Worm (Caenorhabditis elegans): ENCODE results near the gene cest-31.

The cest-31 gene

ce11 chrV:6656451-6657115, 17.5 kb upstream of the cest-31 start, which contains the start of gene snb-1 (continued):
- TF ChIP-seq atf-7 (tag; optimal IDR thresholded peaks at IDR 0.05) (no peak), attf-6 (GFP tag; IDR thresholded peaks at IDR 0.05) (no peak), let-526 (GFP tag; IDR thresholded peaks at IDR 0.05) (no peak), madf-8 (GFP tag; conservative IDR thresholded peaks at IDR 0.05) (no peak), cebp-2 (GFP tag; IDR thresholded peaks at IDR 0.05) (no peak), Y67H2A.10 (GFP tag; conservative IDR thresholded peaks at IDR 0.05) (no peak), Y56A3A.18 (GFP tag; IDR thresholded peaks at IDR 0.05) (no peak), Y95B8A.8 (GFP tag; IDR thresholded peaks at IDR 0.05) (no peak), ZK185.1 (tag; optimal IDR thresholded peaks at IDR 0.05; ENCODE audit: poor library complexity, severe bottlenecking) (peak; percentile 62), Y79H2A.3 (GFP tag; conservative IDR thresholded peaks at IDR 0.05) (no peak), F57A8.1 (GFP tag; optimal IDR thresholded peaks at IDR 0.05) (no peak), B0035.1 (tag; optimal IDR thresholded peaks at IDR 0.05) (no peak), chd-7 (tag; optimal IDR thresholded peaks at IDR 0.05) (no peak), rcor-1 (GFP tag; IDR thresholded peaks at IDR 0.05) (no peak), mxl-1 (tag; optimal IDR thresholded peaks at IDR 0.05) (no peak), lsl-1 (GFP tag; optimal IDR thresholded peaks at IDR 0.05) (no peak), nhr-27 (tag; optimal IDR thresholded peaks at IDR 0.05) (no peak), ztf-3 (GFP tag; optimal IDR thresholded peaks at IDR 0.05) (no peak), sptf-2 (GFP tag; optimal IDR thresholded peaks at IDR 0.05) (no peak), lin-26 (GFP tag; IDR thresholded peaks at IDR 0.05) (no peak), B0261.1 (tag; optimal IDR thresholded peaks at IDR 0.05) (no peak), nhr-179 (tag; optimal IDR thresholded peaks at IDR 0.05) (no peak), ceh-79 (tag; optimal IDR thresholded peaks at IDR 0.05) (no peak), hmg-1.2 (GFP tag; IDR thresholded peaks at IDR 0.05) (no peak), tbp1 (GFP tag; optimal IDR thresholded peaks at IDR 0.05) (no peak), dpff-1 (tag; optimal IDR thresholded peaks at IDR 0.05) (no peak), ceh-91 (GFP tag; IDR thresholded peaks at IDR 0.05) (no peak), aptf-2 (GFP tag; conservative IDR thresholded peaks at IDR 0.05) (no peak), snpc-4 (GFP tag; optimal IDR thresholded peaks at IDR 0.05) (no peak), snpc-4 (tag; optimal IDR thresholded peaks at IDR 0.05) (peak in 3 of 4 experiments; percentile 29 to 78 (median 38)), egl-18 (GFP tag; IDR thresholded peaks at IDR 0.05) (no peak)

- 0 out of 2 replicates have a peak, but pooled peaks have one; percentile 7 for TF ChIP-seq pbrm-1 (GFP tag; IDR thresholded peaks at IDR 0.05)
- no peak for TF ChIP-seq nfya-1 (tag; optimal IDR thresholded peaks at IDR 0.05; ENCODE audit: borderline replicate concordance, insufficient read depth)
- peak; percentile 42 for TF ChIP-seq attf-5 (GFP tag; optimal IDR thresholded peaks at IDR 0.05)
- peak; percentile 78 for TF ChIP-seq cebp-1 (GFP tag; IDR thresholded peaks at IDR 0.05)
- peak; percentile 81 for TF ChIP-seq cebp-1 (tag; optimal IDR thresholded peaks at IDR 0.05)
- TF ChIP-seq nhr-80 (tag; optimal IDR thresholded peaks at IDR 0.05) = peak; percentile 12
- no peak for TF ChIP-seq F39B2.1 (GFP tag; IDR thresholded peaks at IDR 0.05)
- TF ChIP-seq egl-18 (GFP tag; IDR thresholded peaks at IDR 0.05) = no peak
- TF ChIP-seq hmg-1.2 (GFP tag; IDR thresholded peaks at IDR 0.05) = peak; percentile 49
- TF ChIP-seq xnd-1 (tag; optimal IDR thresholded peaks at IDR 0.05) = peak; percentile 22
- TF ChIP-seq nfyb-1 (GFP tag; IDR thresholded peaks at IDR 0.05) = no peak
- TF ChIP-seq snpc-4 (GFP tag; optimal IDR thresholded peaks at IDR 0.05) = peak; percentile 87
- peak in 3 of 4 experiments; percentile 85 to 97 (median 94) for TF ChIP-seq snpc-4 (tag; optimal IDR thresholded peaks at IDR 0.05)
- no peak for TF ChIP-seq rec-8 (tag; optimal IDR thresholded peaks at IDR 0.05)
- TF ChIP-seq aptf-3 (GFP tag; IDR thresholded peaks at IDR 0.05) = no peak
- peak; percentile 87 for TF ChIP-seq snpc-1.1 (tag; optimal IDR thresholded peaks at IDR 0.05; ENCODE audit: insufficient read depth)
- TF ChIP-seq ama-1 (optimal IDR thresholded peaks at IDR 0.05) = no peak
- no peak for TF ChIP-seq ama-1 (GFP tag; optimal IDR thresholded peaks at IDR 0.05)
- no peak for TF ChIP-seq nhr-27 (tag; optimal IDR thresholded peaks at IDR 0.05)
- peak; percentile 56 for TF ChIP-seq snpc-3.4 (tag; optimal IDR thresholded peaks at IDR 0.05)
Measured at ce11 chrV:6657532-6658259, 16.4 kb upstream of the cest-31 start.
